Fruit fly (Drosophila melanogaster) S2 (cell line): Measurements from ENCODE around the gene CG4293.

Experiments
- CG8478 ChIP-seq: fragments of >200 bp; optimal IDR thresholded peaks from 2 replicates; lab custom pipeline; 2018
- CTCF ChIP-seq, 2 experiments: fragments of >200 bp; optimal IDR thresholded peaks; 2 replicates each; lab custom pipeline; 2018

- TF ChIP-seq CG8478: no peak
- TF ChIP-seq CTCF (optimal IDR thresholded peaks at IDR 0.05; lab: Kevin White, UChicago): no peak
These were observed 35.5 kb downstream of the CG4293 start, which contains the start of gene CG17778 for dm6 chrX:494607-495006.
